Worm (Caenorhabditis elegans): ENCODE data around the gene lin-25.

DNA sequence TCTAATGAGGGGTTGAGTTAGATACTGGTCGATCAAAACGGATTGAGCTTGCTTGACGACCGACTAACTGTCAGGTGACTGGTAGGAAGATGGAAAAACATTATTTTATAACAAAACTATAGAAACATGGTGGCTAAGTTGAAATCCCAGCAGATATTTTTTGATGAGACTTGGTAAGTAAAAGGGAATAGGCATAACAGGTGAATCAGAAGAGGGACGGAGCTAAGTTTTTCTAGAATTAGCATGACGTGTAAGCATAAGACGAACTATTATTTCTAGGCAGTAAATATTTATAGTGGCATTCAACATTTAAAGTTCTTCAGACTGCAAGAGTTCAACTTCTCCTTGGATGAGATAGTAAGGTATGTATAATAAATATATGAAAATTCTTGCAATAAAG, 5.2 kb upstream of the lin-25 start, which contains the start of gene F56H9.8:
- TF ChIP-seq mml-1 (tag; optimal IDR thresholded peaks at IDR 0.05) (no peak), unc-62 (GFP tag; optimal IDR thresholded peaks at IDR 0.05) (no peak)
